Worm (Caenorhabditis elegans) whole organism, L4/young adult: ENCODE data around the gene nep-6.

Experiments used
- W03F9.2 ChIP-seq: fragments of 150-350 bp; optimal IDR thresholded peaks from 2 replicates; lab custom pipeline; 2014; ENCODE audit warnings: missing biosample characterization, missing genetic modification characterization
- dao-5 ChIP-seq: sonication (generic microtip); optimal IDR thresholded peaks from 2 replicates; lab custom pipeline; 2016; ENCODE audit warnings: missing genotype, missing genetic modification characterization, moderate library complexity, missing compliant biosample characterization
- him-1 ChIP-seq: sonication (generic microtip); optimal IDR thresholded peaks from 2 replicates; lab custom pipeline; 2016; ENCODE audit warnings: missing genotype, missing genetic modification reagents, missing genetic modification characterization, missing compliant biosample characterization

ce11 chrII:3439842-3440640 is 23.4 kb downstream of the nep-6 start:
- no peak for TF ChIP-seq him-1 (tag; lab: Kevin White, UChicago)
- TF ChIP-seq dao-5 (tag; lab: Kevin White, UChicago) = no peak
- no peak for TF ChIP-seq W03F9.2
